Fruit fly (Drosophila melanogaster) Kc167 (cell line): ENCODE measurements around the gene CG6171.

ENCODE experiments used
- Myc ChIP-seq: fragments of >200 bp; optimal IDR thresholded peaks from 2 replicates; lab custom pipeline; 2017; ENCODE audit warnings: missing external identifiers
- Sin3A ChIP-seq: fragments of >200 bp; optimal IDR thresholded peaks from 2 replicates; lab custom pipeline; 2018; ENCODE audit warnings: missing external identifiers

dm6 chr3R:15356645-15357431 is 6.8 kb downstream of the CG6171 start, which contains the start of the genes Atg4b and Hibch:
- TF ChIP-seq Sin3A (no peak), Myc (lab: Kevin White, UChicago) (no peak)
